Fruit fly (Drosophila melanogaster) whole organism, embryonic: ENCODE measurements around the gene PAPLA1.
A peak's percentile ranks its signal among the peaks of the same experiment; 100 is the strongest.

Experiments used
- Ada2b ChIP-seq: fragments of 200-800 bp; sonication (Bioruptor generic); IDR thresholded peaks from 2 replicates; pipeline ENCODE4 v1.3.6; 2022; ENCODE audit warnings: missing biosample characterization, missing genetic modification characterization
- Adf1 ChIP-seq: fragments of 200-800 bp; sonication (Bioruptor generic); IDR thresholded peaks from 2 replicates; pipeline ENCODE4 v1.3.6; 2022; ENCODE audit warnings: missing biosample characterization, missing genetic modification characterization
- Awh ChIP-seq: fragments of 200-800 bp; sonication (Bioruptor generic); IDR thresholded peaks from 2 replicates; pipeline ENCODE4, ENCODE4 v1.3.6; 2022; ENCODE audit warnings: missing biosample characterization, missing genetic modification characterization
- Blimp-1 ChIP-seq: fragments of 200-800 bp; sonication (Bioruptor generic); optimal IDR thresholded peaks from 3 replicates; lab custom pipeline; 2018; ENCODE audit warnings: missing biosample characterization, missing genetic modification characterization, mild to moderate bottlenecking, moderate library complexity, missing genetic modification reagents
- CG10147 ChIP-seq: fragments of 200-800 bp; sonication (Bioruptor generic); optimal IDR thresholded peaks from 2 replicates; lab custom pipeline; 2019; ENCODE audit warnings: missing biosample characterization, mild to moderate bottlenecking, missing genetic modification characterization, moderate library complexity
- CG10321 ChIP-seq: fragments of 200-800 bp; sonication (Bioruptor generic); IDR thresholded peaks from 2 replicates; pipeline ENCODE4 v1.3.6; 2022; ENCODE audit warnings: missing biosample characterization, missing genetic modification characterization
- CG10543 ChIP-seq: fragments of 200-800 bp; sonication (Bioruptor generic); optimal IDR thresholded peaks from 3 replicates; lab custom pipeline; 2017; ENCODE audit warnings: missing biosample characterization, mild to moderate bottlenecking, missing genetic modification characterization, moderate library complexity
- CG11247 ChIP-seq: fragments of 200-800 bp; sonication (Bioruptor generic); IDR thresholded peaks from 2 replicates; pipeline ENCODE4 v1.3.6; 2022; ENCODE audit warnings: missing biosample characterization, missing genetic modification characterization
- CG14667 ChIP-seq: fragments of 200-800 bp; sonication (Bioruptor generic); IDR thresholded peaks from 2 replicates; pipeline ENCODE4 v1.3.6; 2022; ENCODE audit warnings: missing biosample characterization, missing genetic modification characterization
- CG15269 ChIP-seq: fragments of 200-800 bp; sonication (Bioruptor generic); optimal IDR thresholded peaks from 2 replicates; lab custom pipeline; 2018; ENCODE audit warnings: missing biosample characterization, mild to moderate bottlenecking, missing genetic modification characterization, moderate library complexity
- CG1529 ChIP-seq: fragments of 200-800 bp; sonication (Bioruptor generic); optimal IDR thresholded peaks from 3 replicates; lab custom pipeline; 2018; ENCODE audit warnings: missing biosample characterization, missing genetic modification characterization
- CG18476 ChIP-seq: fragments of 200-800 bp; sonication (Bioruptor generic); optimal IDR thresholded peaks from 2 replicates; lab custom pipeline; 2016; ENCODE audit warnings: missing biosample characterization, mild to moderate bottlenecking, missing genetic modification characterization
- CG2120 ChIP-seq: fragments of 200-800 bp; sonication (Bioruptor generic); optimal IDR thresholded peaks from 3 replicates; lab custom pipeline; 2016; ENCODE audit warnings: missing biosample characterization, missing genetic modification characterization
- CG2129 ChIP-seq: fragments of 200-800 bp; sonication (Bioruptor generic); IDR thresholded peaks from 2 replicates; pipeline ENCODE4 v1.3.6; 2022; ENCODE audit warnings: missing biosample characterization, missing genetic modification characterization; ENCODE audit not compliant: partially characterized antibody
- CG2889 ChIP-seq: fragments of 200-800 bp; sonication (Bioruptor generic); IDR thresholded peaks from 3 replicates; pipeline ENCODE4 v1.3.6; 2022; ENCODE audit warnings: missing biosample characterization, missing genetic modification characterization
- CG32767 ChIP-seq: fragments of 200-800 bp; sonication (Bioruptor generic); IDR thresholded peaks from 2 replicates; pipeline ENCODE4 v1.3.6; 2022; ENCODE audit warnings: missing biosample characterization, missing genetic modification characterization
- CG34422 ChIP-seq: fragments of 200-800 bp; sonication (Bioruptor generic); IDR thresholded peaks from 3 replicates; pipeline ENCODE4 v1.3.6; 2022; ENCODE audit warnings: missing biosample characterization, missing genetic modification characterization
- CG3995 ChIP-seq: fragments of 200-800 bp; sonication (Bioruptor generic); optimal IDR thresholded peaks from 3 replicates; lab custom pipeline; 2016; ENCODE audit warnings: missing biosample characterization, missing genetic modification characterization
- CG42726 ChIP-seq: fragments of 200-800 bp; sonication (Bioruptor generic); IDR thresholded peaks from 2 replicates; pipeline ENCODE4 v1.3.6; 2022; ENCODE audit warnings: missing biosample characterization, missing genetic modification characterization; ENCODE audit not compliant: partially characterized antibody
- CG6689 ChIP-seq: fragments of 200-800 bp; sonication (Bioruptor generic); IDR thresholded peaks from 2 replicates; pipeline ENCODE4 v1.3.6; 2022; ENCODE audit warnings: missing biosample characterization, missing genetic modification characterization
- CG6854 ChIP-seq: fragments of 200-800 bp; sonication (Bioruptor generic); optimal IDR thresholded peaks from 3 replicates; lab custom pipeline; 2017; ENCODE audit warnings: missing biosample characterization, mild to moderate bottlenecking, missing genetic modification characterization
- CG7745 ChIP-seq: fragments of 200-800 bp; sonication (Bioruptor generic); optimal IDR thresholded peaks from 2 replicates; lab custom pipeline; 2018; ENCODE audit warnings: missing biosample characterization, mild to moderate bottlenecking, missing genetic modification characterization, moderate library complexity
- CG8478 ChIP-seq: fragments of >200 bp; optimal IDR thresholded peaks from 2 replicates; lab custom pipeline; 2018
- CG8765 ChIP-seq: fragments of 200-800 bp; sonication (Bioruptor generic); IDR thresholded peaks from 2 replicates; pipeline ENCODE4 v1.3.6; 2022; ENCODE audit warnings: missing biosample characterization, missing genetic modification characterization
- CG9437 ChIP-seq: fragments of 200-800 bp; sonication (Bioruptor generic); optimal IDR thresholded peaks from 2 replicates; lab custom pipeline; 2018; ENCODE audit warnings: missing biosample characterization, mild to moderate bottlenecking, missing genetic modification characterization
- CHES-1-like ChIP-seq: fragments of 200-800 bp; sonication (Bioruptor generic); optimal IDR thresholded peaks from 2 replicates; lab custom pipeline; 2016; ENCODE audit warnings: missing biosample characterization, missing genetic modification characterization
- Chrac-16 ChIP-seq: fragments of 200-800 bp; sonication (Bioruptor generic); optimal IDR thresholded peaks from 3 replicates; lab custom pipeline; 2016; ENCODE audit warnings: missing biosample characterization, missing genetic modification characterization
- Doc3 ChIP-seq: fragments of 200-800 bp; sonication (Bioruptor generic); IDR thresholded peaks from 3 replicates; pipeline ENCODE4 v1.3.6; 2022; ENCODE audit warnings: missing biosample characterization, missing genetic modification characterization; ENCODE audit not compliant: partially characterized antibody
- HLH4C ChIP-seq: fragments of 200-800 bp; sonication (Bioruptor generic); IDR thresholded peaks from 3 replicates; pipeline ENCODE4 v1.3.6; 2022; ENCODE audit warnings: missing biosample characterization, missing genetic modification characterization; ENCODE audit not compliant: partially characterized antibody
- Hey ChIP-seq: fragments of 200-800 bp; sonication (Bioruptor generic); optimal IDR thresholded peaks from 3 replicates; lab custom pipeline; 2018; ENCODE audit warnings: missing biosample characterization, mild to moderate bottlenecking, missing genetic modification characterization
- Hr3 ChIP-seq: fragments of 200-800 bp; sonication (Bioruptor generic); optimal IDR thresholded peaks from 3 replicates; lab custom pipeline; 2016; ENCODE audit warnings: missing biosample characterization, missing genetic modification characterization
- Nf-YC ChIP-seq: fragments of 200-800 bp; optimal IDR thresholded peaks from 3 replicates; lab custom pipeline; 2019; ENCODE audit warnings: missing biosample characterization, mild to moderate bottlenecking, missing genetic modification characterization, moderate library complexity
- Ravus ChIP-seq: fragments of 200-800 bp; sonication (Bioruptor generic); IDR thresholded peaks from 2 replicates; pipeline ENCODE4 v1.3.6; 2022; ENCODE audit warnings: missing biosample characterization, missing genetic modification characterization
- Ssrp ChIP-seq: fragments of 200-800 bp; sonication (Bioruptor generic); optimal IDR thresholded peaks from 2 replicates; lab custom pipeline; 2018; ENCODE audit warnings: missing biosample characterization, mild to moderate bottlenecking, missing genetic modification characterization, moderate library complexity
- bab2 ChIP-seq: fragments of 200-800 bp; sonication (Bioruptor generic); optimal IDR thresholded peaks from 2 replicates; lab custom pipeline; 2016; ENCODE audit warnings: missing biosample characterization, missing genetic modification characterization
- danr ChIP-seq: fragments of 200-800 bp; sonication (Bioruptor generic); IDR thresholded peaks from 2 replicates; pipeline ENCODE4 v1.3.6; 2022; ENCODE audit warnings: missing biosample characterization, missing genetic modification characterization
- dpn ChIP-seq, 2 experiments: fragments of 200-800 bp; sonication (Bioruptor generic); optimal IDR thresholded peaks; 3 replicates each; lab custom pipeline; 2016; ENCODE audit warnings: missing biosample characterization in 2 of 2, missing genetic modification characterization in 2 of 2
- ewg ChIP-seq: fragments of 200-800 bp; sonication (Bioruptor generic); optimal IDR thresholded peaks from 3 replicates; lab custom pipeline; 2017; ENCODE audit warnings: mild to moderate bottlenecking, missing biosample characterization, missing genetic modification reagents, missing genetic modification characterization
- fd102C ChIP-seq: fragments of 200-800 bp; sonication (Bioruptor generic); optimal IDR thresholded peaks from 2 replicates; lab custom pipeline; 2018; ENCODE audit warnings: missing biosample characterization, mild to moderate bottlenecking, missing genetic modification characterization, moderate library complexity
- fd3F ChIP-seq: fragments of 200-800 bp; sonication (Bioruptor generic); optimal IDR thresholded peaks from 2 replicates; lab custom pipeline; 2018; ENCODE audit warnings: missing biosample characterization, mild to moderate bottlenecking, missing genetic modification characterization, moderate library complexity
- h ChIP-seq: fragments of >200 bp; optimal IDR thresholded peaks from 2 replicates; lab custom pipeline; 2017
- lab ChIP-seq: fragments of 200-800 bp; sonication (Bioruptor generic); optimal IDR thresholded peaks from 3 replicates; lab custom pipeline; 2017; ENCODE audit warnings: missing biosample characterization, missing genetic modification characterization, mild to moderate bottlenecking, moderate library complexity, missing genetic modification reagents
- nerfin-2 ChIP-seq: fragments of 200-800 bp; sonication (Bioruptor generic); IDR thresholded peaks from 2 replicates; pipeline ENCODE4 v1.3.6; 2022; ENCODE audit warnings: missing biosample characterization, missing genetic modification characterization; ENCODE audit not compliant: partially characterized antibody
- pnt ChIP-seq: fragments of 200-800 bp; sonication (Bioruptor generic); optimal IDR thresholded peaks from 3 replicates; lab custom pipeline; 2016; ENCODE audit warnings: missing biosample characterization, missing genetic modification characterization
- run ChIP-seq: fragments of 200-800 bp; sonication (Bioruptor generic); optimal IDR thresholded peaks from 3 replicates; lab custom pipeline; 2018; ENCODE audit warnings: missing biosample characterization, mild to moderate bottlenecking, missing genetic modification characterization
- sna ChIP-seq: fragments of 200-800 bp; sonication (Bioruptor generic); IDR thresholded peaks from 2 replicates; pipeline ENCODE4 v1.3.6; 2022; ENCODE audit warnings: missing biosample characterization, missing genetic modification characterization; ENCODE audit not compliant: partially characterized antibody
- so ChIP-seq: fragments of 200-800 bp; sonication (Bioruptor generic); IDR thresholded peaks from 3 replicates; pipeline ENCODE4 v1.3.6; 2022; ENCODE audit warnings: missing biosample characterization, missing genetic modification characterization
- sr ChIP-seq: fragments of 200-800 bp; sonication (Bioruptor generic); IDR thresholded peaks from 3 replicates; pipeline ENCODE4 v1.3.6; 2022; ENCODE audit warnings: missing biosample characterization, missing genetic modification characterization
- tap ChIP-seq: fragments of 200-800 bp; optimal IDR thresholded peaks from 3 replicates; lab custom pipeline; 2019; ENCODE audit warnings: missing biosample characterization, mild to moderate bottlenecking, missing genetic modification characterization, moderate library complexity
- z ChIP-seq: fragments of 200-800 bp; sonication (Bioruptor generic); IDR thresholded peaks from 3 replicates; pipeline ENCODE4 v1.3.6; 2022; ENCODE audit warnings: missing biosample characterization, missing genetic modification characterization

PAPLA1 gene

dm6 chr2L:8084349-8085203 lies 74.9 kb downstream of the PAPLA1 start (continued):
- TF ChIP-seq Hey (tag; lab: Kevin White, UChicago): no peak
- no peak for TF ChIP-seq Nf-YC (tag; lab: Kevin White, UChicago)
- no peak for TF ChIP-seq h (lab: Kevin White, UChicago)
- TF ChIP-seq CG10147 (GFP tag; lab: Kevin White, UChicago): no peak
- 0 out of 3 replicates have a peak, but pooled peaks have one; percentile 31 for TF ChIP-seq z (GFP tag; lab: Robert Waterston, UW)
- no peak for TF ChIP-seq fd102C (GFP tag; lab: Kevin White, UChicago)
- 0 out of 2 replicates have a peak, but pooled peaks have one; percentile 13 for TF ChIP-seq Ada2b
- no peak for TF ChIP-seq lab (GFP tag; lab: Kevin White, UChicago)
- TF ChIP-seq Awh (GFP tag; lab: Robert Waterston, UW): no peak
- no peak for TF ChIP-seq CG9437 (GFP tag; lab: Kevin White, UChicago)
- no peak for TF ChIP-seq Hr3
- TF ChIP-seq CHES-1-like (GFP tag; lab: Kevin White, UChicago): peak; percentile 9
- peak; percentile 30 for TF ChIP-seq CG7745
- TF ChIP-seq CG2889 (GFP tag; lab: Robert Waterston, UW): no peak
- TF ChIP-seq CG2129: no peak
- no peak for TF ChIP-seq Ravus (GFP tag; lab: Robert Waterston, UW)
- TF ChIP-seq so: no peak
- TF ChIP-seq danr (GFP tag; lab: Robert Waterston, UW): no peak
- no peak for TF ChIP-seq CG6689 (GFP tag; lab: Robert Waterston, UW)
- no peak for TF ChIP-seq CG10321 (GFP tag; lab: Robert Waterston, UW)
- TF ChIP-seq fd3F: no peak
- TF ChIP-seq Chrac-16 (GFP tag; lab: Kevin White, UChicago): no peak
- TF ChIP-seq dpn (GFP tag; optimal IDR thresholded peaks at IDR 0.05; lab: Kevin White, UChicago): no peak
- no peak for TF ChIP-seq bab2 (GFP tag; lab: Kevin White, UChicago)
- no peak for TF ChIP-seq CG42726 (GFP tag; lab: Robert Waterston, UW)
- no peak for TF ChIP-seq CG15269
- no peak for TF ChIP-seq run
- no peak for TF ChIP-seq tap (tag; lab: Kevin White, UChicago)
- TF ChIP-seq Doc3 (GFP tag; lab: Robert Waterston, UW): no peak
- no peak for TF ChIP-seq sna (GFP tag; lab: Robert Waterston, UW)
- no peak for TF ChIP-seq CG3995
- no peak for TF ChIP-seq CG14667 (GFP tag; lab: Robert Waterston, UW)
- no peak for TF ChIP-seq CG1529
- TF ChIP-seq Adf1 (GFP tag; lab: Robert Waterston, UW): peak; percentile 20; the same call in 1 of the 2 replicates
- TF ChIP-seq CG6854 (GFP tag; lab: Kevin White, UChicago): no peak
- no peak for TF ChIP-seq CG10543 (GFP tag; lab: Kevin White, UChicago)
- peak; percentile 42; the same call in 1 of the 3 replicates for TF ChIP-seq CG34422
- TF ChIP-seq HLH4C (GFP tag; lab: Robert Waterston, UW): no peak
- TF ChIP-seq CG2120 (GFP tag; lab: Kevin White, UChicago): peak; percentile 46
- TF ChIP-seq ewg: peak; percentile 76
- no peak for TF ChIP-seq CG8765 (GFP tag; lab: Robert Waterston, UW)
- TF ChIP-seq Blimp-1 (GFP tag; lab: Kevin White, UChicago): no peak
- no peak for TF ChIP-seq CG18476 (GFP tag; lab: Kevin White, UChicago)
- peak; percentile 41; the same call in 1 of the 3 replicates for TF ChIP-seq sr
- TF ChIP-seq CG8478 (lab: Kevin White, UChicago): no peak
- no peak for TF ChIP-seq nerfin-2 (GFP tag; lab: Robert Waterston, UW)
- TF ChIP-seq CG11247: no peak
- no peak for TF ChIP-seq Ssrp
- no peak for TF ChIP-seq pnt (GFP tag; lab: Kevin White, UChicago)
- TF ChIP-seq CG32767 (GFP tag; lab: Robert Waterston, UW): no peak
